Fruit fly (Drosophila melanogaster): ENCODE measurements around the gene CG14841.

The CG14841 gene

DNA sequence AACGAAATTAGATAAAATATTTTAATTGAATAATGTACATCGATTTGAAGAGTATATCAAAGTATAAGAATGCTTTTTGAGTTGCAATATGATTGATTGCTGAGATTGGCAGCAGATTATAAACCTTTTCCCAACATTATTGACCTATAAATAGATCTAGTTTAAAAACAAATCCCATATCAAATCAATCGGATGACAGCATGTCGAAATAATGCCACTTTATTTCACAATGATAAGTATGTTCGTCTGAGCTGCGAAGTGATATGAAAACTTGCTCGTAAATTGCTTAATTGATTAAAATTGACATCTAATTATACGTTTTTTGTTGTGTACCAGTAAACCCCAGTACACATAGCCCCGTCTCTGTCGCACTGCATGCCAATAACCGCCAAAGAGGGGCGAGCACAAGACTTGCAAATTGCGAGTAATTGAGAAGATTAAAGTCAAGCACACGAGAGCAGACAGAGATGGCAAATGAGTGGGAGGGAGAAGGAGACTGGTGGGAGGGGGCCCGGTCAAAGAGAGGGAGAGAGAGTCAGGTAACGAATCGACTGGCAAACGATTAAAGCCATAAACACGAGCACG is 20.9 kb upstream of the CG14841 start (continued):
- TF ChIP-seq grn (GFP tag; optimal IDR thresholded peaks at IDR 0.05) (no peak), CG7987 (GFP tag; optimal IDR thresholded peaks at IDR 0.05) (no peak), CoRest (tag; optimal IDR thresholded peaks at IDR 0.05) (peak; percentile 63), pho (GFP tag; optimal IDR thresholded peaks at IDR 0.05) (peak; percentile 23), CG17186 (GFP tag; optimal IDR thresholded peaks at IDR 0.05) (no peak), Antp (GFP tag; optimal IDR thresholded peaks at IDR 0.05) (peak; percentile 23), CG15269 (tag; optimal IDR thresholded peaks at IDR 0.05) (peak; percentile 47), gro (GFP tag; optimal IDR thresholded peaks at IDR 0.05) (peak; percentile 76), exex (tag; optimal IDR thresholded peaks at IDR 0.05) (peak; percentile 73), Sry-β (GFP tag; optimal IDR thresholded peaks at IDR 0.05) (no peak), Xbp1 (GFP tag; optimal IDR thresholded peaks at IDR 0.05) (peak; percentile 45), Sox102F (GFP tag; optimal IDR thresholded peaks at IDR 0.05) (peak; percentile 49), ato (GFP tag; IDR thresholded peaks at IDR 0.05; ENCODE audit: partially characterized antibody) (no peak), Dad (GFP tag; optimal IDR thresholded peaks at IDR 0.05) (no peak), CG2120 (GFP tag; optimal IDR thresholded peaks at IDR 0.05) (peak; percentile 79), CG12769 (tag; optimal IDR thresholded peaks at IDR 0.05) (no peak), Nf-YA (GFP tag; IDR thresholded peaks at IDR 0.05) (no peak), CG6854 (GFP tag; optimal IDR thresholded peaks at IDR 0.05) (no peak), bsh (GFP tag; optimal IDR thresholded peaks at IDR 0.05) (no peak), gsb-n (tag; optimal IDR thresholded peaks at IDR 0.05) (no peak), CG2678 (tag; optimal IDR thresholded peaks at IDR 0.05) (peak; percentile 55), CG12942 (GFP tag; optimal IDR thresholded peaks at IDR 0.05) (peak; percentile 28), HmgZ (tag; optimal IDR thresholded peaks at IDR 0.05) (peak; percentile 4), CG6683 (GFP tag; optimal IDR thresholded peaks at IDR 0.05) (no peak), CG13424 (tag; optimal IDR thresholded peaks at IDR 0.05) (peak; percentile 40), shn (GFP tag; optimal IDR thresholded peaks at IDR 0.05) (peak; percentile 58), fu2 (GFP tag; optimal IDR thresholded peaks at IDR 0.05) (peak; percentile 62), crc (GFP tag; optimal IDR thresholded peaks at IDR 0.05) (peak; percentile 49), CG13624 (GFP tag; optimal IDR thresholded peaks at IDR 0.05) (peak; percentile 54), CG15011 (GFP tag; optimal IDR thresholded peaks at IDR 0.05) (peak; percentile 25), CG11504 (tag; optimal IDR thresholded peaks at IDR 0.05) (peak; percentile 22), CG1792 (GFP tag; optimal IDR thresholded peaks at IDR 0.05) (no peak), fd3F (GFP tag; optimal IDR thresholded peaks at IDR 0.05) (peak; percentile 32), CG13123 (GFP tag; optimal IDR thresholded peaks at IDR 0.05) (no peak), sqz (GFP tag; optimal IDR thresholded peaks at IDR 0.05) (no peak), CG18599 (GFP tag; optimal IDR thresholded peaks at IDR 0.05) (peak; percentile 22), CG4707 (GFP tag; optimal IDR thresholded peaks at IDR 0.05) (no peak), onecut (GFP tag; IDR thresholded peaks at IDR 0.05) (no peak), bcd (GFP tag; optimal IDR thresholded peaks at IDR 0.05) (peak; percentile 46), CG33557 (GFP tag; optimal IDR thresholded peaks at IDR 0.05) (no peak), CG16815 (GFP tag; optimal IDR thresholded peaks at IDR 0.05) (peak; percentile 10), pnt (GFP tag; optimal IDR thresholded peaks at IDR 0.05) (no peak), CG15479 (GFP tag; optimal IDR thresholded peaks at IDR 0.05) (peak; percentile 88), Rx (GFP tag; IDR thresholded peaks at IDR 0.05) (no peak), kah (GFP tag; optimal IDR thresholded peaks at IDR 0.05) (no peak), CG13287 (GFP tag; IDR thresholded peaks at IDR 0.05; ENCODE audit: partially characterized antibody) (no peak), HLH54F (GFP tag; optimal IDR thresholded peaks at IDR 0.05) (peak; percentile 29), CG12219 (GFP tag; optimal IDR thresholded peaks at IDR 0.05) (no peak), grau (tag; optimal IDR thresholded peaks at IDR 0.05) (peak; percentile 61)

All from whole organism, embryonic.